Worm (Caenorhabditis elegans): ENCODE measurements around the gene C43C3.4.

The C43C3.4 gene

DNA sequence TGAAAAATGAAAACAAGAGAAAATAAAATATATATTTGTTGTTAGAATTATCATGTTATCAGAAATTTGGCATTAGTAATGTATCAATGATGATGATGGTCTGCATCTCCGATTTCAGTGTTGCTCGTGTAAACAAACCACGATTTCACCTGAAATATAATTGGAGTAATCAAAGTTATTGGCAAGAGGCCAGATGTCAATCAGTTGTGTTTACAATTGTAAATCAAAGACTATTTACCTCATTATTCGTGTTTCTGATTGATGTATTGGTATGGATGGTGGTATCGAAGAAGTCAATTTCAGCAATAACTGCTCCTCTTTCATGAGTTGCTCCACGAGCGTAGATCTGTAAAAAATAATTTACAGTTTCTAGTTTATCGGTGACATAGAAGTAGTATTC is 1.3 kb upstream of the C43C3.4 start:
- TF ChIP-seq unc-62 (GFP tag; optimal IDR thresholded peaks at IDR 0.05) = no peak

DNA sequence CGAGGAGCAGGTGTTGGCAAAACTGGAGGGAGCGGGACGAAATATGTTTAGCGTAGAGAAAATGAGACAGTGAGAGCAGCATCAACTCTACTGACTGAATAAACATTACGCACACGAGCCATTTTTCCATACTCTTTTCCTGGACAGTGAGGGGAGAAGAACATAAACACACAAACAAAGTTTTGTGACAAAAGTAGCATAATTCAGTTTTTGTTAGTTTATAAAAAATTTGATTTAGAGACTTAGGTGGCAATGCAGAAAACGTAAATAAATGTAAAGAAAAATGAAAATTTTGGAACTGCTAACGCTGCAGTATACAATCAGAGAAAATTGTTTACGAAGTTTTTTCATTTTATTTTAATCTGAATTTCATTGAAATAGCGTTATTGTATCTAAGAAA is 1.5 kb downstream of the C43C3.4 start:
- no peak for TF ChIP-seq unc-62 (GFP tag; optimal IDR thresholded peaks at IDR 0.05)

DNA sequence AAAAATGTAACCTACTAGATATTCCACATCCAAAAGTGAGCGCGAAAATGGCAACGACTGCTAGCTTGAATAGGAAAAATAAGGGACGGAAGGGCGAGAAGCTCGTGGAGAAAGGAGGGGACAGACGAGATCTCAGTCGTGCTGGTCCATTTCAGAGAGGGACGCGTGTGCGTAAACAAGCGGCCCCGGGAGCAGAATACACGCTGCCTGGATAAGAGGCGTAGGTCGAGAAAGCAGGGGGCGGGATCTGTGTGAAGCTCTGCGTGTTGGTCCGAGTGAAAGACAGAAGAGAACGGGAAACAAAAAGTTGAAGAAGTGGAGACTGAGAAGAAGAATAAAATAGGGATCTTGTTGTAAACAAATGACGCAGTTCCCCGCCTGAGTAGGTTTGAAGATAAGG is 6.1 kb downstream of the C43C3.4 start, which contains the start of gene T14B1.1:
Gene T14B1.1, minus strand, starts transcription at position 170 of the 400 bp plus-strand sequence.
- no peak for TF ChIP-seq unc-62 (GFP tag; optimal IDR thresholded peaks at IDR 0.05)

DNA sequence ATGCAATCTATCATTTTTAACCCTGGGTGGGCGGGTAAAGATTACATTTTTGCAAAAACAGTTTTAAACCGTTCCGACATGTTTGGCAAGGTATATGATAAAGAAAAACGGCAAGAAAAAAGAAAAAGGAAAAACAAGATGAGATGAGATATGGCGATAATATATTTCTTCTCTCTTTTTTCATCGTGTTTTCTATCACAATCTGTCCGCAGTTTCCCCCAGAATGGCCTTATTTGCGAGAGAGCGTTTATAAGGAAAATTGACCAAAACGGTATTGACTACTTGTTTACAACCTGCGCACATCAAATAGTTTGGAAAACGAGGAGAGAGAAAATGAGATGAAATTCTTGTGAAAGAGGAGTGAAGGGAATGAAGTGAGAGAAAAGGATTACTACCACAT is 7.3 kb downstream of the C43C3.4 start:
- TF ChIP-seq unc-62 (GFP tag; optimal IDR thresholded peaks at IDR 0.05) = no peak

DNA sequence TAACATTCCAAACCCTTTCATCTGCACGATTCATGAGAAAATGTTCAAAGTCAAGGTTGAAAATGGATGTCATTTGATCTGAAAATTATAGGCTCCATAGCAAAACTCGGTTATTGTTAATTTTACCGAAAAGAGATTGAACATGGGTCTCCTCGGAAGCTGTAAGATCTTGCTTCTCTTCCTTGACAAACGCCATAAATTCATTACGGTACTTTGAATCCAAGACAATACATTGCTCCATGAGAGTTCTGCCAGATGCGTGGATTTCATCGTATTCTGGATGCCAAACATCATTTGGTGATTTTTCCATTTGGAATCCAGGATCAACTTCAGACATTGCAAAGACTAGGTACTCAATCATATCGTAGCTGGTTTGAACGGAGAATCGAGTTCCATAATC is 8.8 kb downstream of the C43C3.4 start:
- no peak for TF ChIP-seq unc-62 (GFP tag; optimal IDR thresholded peaks at IDR 0.05)

DNA sequence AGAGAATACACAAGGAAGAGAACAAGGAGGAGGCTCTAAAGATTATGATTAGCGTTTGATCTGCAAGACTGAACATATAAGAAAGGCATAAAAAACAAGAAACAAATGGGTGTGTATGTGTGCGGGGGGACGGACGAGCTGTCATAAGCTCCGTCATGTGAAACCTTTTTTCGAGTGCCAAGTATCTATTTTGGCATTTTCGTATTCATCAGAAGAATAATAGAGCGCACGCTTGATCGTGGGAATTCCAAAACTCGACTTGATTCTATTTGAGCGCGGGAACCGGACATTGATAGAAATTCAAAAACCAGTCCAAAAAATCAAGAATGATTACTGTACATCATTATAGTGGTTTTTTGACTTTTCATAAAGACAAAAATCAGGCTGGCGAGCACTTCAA is 17.9 kb downstream of the C43C3.4 start:
- no peak for TF ChIP-seq unc-62 (GFP tag; optimal IDR thresholded peaks at IDR 0.05)

DNA sequence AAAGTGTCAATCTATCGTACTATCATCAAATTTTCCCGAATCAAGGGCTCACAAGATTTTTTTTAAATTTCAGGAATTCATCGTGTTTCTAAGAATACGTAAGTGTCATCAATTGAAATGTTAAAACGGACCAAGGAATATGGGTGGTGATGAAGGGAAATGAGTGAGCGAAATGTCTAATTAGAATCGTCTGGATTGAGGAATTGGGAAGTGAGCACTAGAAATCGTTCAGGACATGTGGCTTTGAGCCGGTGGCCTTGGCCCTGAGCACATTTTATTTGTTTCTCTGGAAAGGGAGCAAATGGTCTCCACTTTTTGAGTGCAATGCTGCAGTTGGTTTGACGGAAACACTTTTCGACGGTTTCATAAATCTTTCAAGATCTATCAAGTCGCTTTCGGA is 20.5 kb downstream of the C43C3.4 start:
- no peak for TF ChIP-seq unc-62 (GFP tag; optimal IDR thresholded peaks at IDR 0.05)

DNA sequence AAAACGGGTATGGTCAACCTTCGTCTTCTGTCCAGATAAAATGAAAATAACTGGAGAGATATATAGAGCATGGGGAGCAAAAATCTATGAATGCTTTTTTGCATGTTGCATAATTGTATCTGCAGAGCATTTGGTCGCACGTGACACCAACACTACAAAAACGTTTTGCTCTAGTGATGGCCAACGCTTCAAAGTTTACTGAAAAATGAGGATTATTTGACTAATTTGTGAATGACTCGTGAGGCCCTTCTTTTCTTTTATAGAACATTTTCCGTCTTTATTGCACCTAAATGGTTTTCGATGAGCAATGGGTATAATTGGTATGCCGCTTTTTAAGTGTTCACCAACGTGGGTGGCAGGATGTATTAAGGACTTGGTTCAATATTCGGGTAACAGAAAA is 21.2 kb downstream of the C43C3.4 start:
- no peak for TF ChIP-seq unc-62 (GFP tag; optimal IDR thresholded peaks at IDR 0.05)

DNA sequence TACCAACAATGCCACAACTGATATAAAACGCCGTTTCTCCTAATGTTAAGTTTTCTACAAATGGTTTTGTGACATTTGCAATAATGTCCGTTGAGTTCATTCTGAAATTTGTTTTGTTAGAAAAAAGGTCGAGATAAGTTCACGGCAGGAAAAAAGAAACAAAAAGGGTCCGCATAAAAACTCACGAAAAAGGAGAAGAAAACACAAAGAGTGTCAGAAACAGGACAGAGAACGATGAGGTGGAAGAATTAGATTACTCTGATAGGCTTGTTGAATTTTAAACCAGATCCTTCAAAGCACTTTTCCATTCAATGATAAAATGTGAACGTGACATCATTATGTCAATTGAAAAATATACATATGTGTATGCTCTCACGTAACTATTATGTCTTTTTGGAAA is 21.7 kb downstream of the C43C3.4 start, which contains the start of gene aex-2:
Gene aex-2, minus strand, starts transcription at position 101 of the 400 bp plus-strand sequence.
- no peak for TF ChIP-seq unc-62 (GFP tag; optimal IDR thresholded peaks at IDR 0.05)

DNA sequence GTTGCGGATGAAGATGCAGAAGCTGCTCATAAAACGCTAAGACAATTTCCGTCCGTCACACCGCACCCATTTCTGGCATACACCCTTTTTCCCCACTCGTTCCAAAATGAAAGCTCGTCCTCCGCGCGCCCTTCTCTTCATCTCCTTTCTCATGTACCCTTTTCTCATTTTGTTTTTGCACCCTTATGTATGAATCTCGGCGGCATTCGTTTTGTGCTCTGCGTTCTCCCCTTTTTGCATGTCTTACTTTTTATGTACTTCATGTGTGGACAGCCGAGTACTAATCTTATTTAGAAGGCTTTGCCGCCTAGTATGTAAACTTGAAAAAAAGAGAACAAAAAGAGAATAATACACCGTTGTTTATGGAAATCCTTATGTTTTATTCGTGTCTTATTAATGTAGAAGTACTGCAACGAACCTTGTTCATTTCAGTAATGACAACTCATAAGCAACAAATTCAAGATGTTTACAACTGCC is 26.6 kb downstream of the C43C3.4 start, which contains the start of gene F34H10.4:
Gene F34H10.4, plus strand, starts transcription at position 427 of the 477 bp plus-strand sequence.
- no peak for TF ChIP-seq unc-62 (GFP tag; optimal IDR thresholded peaks at IDR 0.05)

DNA sequence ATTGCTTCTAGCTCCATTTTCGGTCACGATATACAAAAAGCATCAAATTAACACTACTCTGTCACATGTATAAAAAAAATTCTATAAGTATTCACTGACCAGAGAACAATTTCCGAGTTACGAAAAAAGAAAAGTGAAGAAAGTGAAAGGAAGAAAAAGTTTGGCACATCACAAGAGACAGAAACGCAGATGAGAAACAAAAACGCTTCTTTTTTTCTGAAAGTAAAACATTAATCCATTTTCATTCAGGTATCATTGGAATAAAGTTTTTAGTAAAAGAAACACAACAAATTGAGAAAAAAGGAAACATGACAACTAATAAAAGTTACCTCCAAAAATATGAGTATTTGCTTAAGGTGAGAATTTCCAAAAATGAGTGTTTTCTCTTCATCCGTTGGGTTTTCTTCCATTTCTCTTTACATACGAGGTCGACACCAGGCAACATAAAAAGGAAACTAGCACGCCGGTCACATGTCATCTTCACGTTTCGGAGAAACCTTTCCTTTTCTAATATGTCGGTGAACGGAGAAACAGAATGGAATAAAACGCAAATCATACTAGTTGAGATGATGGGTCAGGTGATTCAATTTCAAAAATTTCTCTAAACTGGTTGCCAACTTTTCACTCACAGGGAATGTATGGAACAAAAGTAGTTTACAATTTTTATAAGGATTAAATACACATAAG is 31.8 kb downstream of the C43C3.4 start:
- no peak for TF ChIP-seq unc-62 (GFP tag; optimal IDR thresholded peaks at IDR 0.05)

DNA sequence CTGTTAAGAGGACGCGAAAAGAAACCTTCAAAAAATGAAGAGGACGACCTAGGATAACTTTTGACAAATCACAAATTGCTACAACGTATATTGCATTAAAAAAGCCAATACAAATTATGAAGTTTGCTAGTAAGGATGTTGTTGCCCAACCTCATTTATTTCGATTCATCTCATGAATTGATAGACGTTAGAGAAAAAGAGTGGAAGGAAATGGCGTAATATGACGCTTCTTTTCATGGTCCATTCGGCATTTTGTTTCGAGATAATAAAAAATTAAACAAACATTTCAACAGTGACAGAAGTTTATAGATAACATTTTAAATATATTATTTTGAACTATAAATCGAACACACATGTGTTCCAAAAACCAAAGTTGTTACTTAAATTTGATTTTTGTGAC is 33.8 kb downstream of the C43C3.4 start:
- TF ChIP-seq unc-62 (GFP tag; optimal IDR thresholded peaks at IDR 0.05) = no peak

DNA sequence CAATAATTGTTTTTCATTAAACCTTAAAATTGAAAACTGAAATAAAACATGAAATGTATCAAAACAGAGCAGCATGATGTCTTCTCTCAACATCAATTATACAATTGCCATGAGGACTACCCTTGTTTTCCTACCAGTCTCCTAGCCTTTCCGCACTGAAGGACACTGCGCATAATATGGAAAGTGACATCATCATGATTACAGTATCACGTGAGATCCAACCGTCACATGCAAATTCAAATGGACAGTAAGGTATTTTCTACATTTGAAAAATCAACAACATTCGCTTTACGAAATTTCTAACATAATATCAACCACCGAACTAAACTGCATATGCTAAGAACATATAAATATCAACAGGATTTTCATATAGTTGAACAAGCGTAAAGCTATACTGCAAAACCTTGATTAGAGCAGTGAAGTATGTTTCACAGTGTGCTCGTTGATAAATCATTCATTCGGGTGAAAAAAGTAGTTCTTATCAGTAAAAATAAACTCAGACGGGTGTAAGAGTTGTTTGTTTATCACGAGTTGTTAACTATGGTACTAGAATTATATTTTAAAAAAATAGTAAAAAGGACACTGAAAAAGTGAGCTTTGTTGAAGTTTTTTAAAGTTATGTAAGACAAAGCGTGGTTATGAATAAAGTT is 35.7 kb downstream of the C43C3.4 start:
- TF ChIP-seq unc-62 (GFP tag; optimal IDR thresholded peaks at IDR 0.05) = no peak

DNA sequence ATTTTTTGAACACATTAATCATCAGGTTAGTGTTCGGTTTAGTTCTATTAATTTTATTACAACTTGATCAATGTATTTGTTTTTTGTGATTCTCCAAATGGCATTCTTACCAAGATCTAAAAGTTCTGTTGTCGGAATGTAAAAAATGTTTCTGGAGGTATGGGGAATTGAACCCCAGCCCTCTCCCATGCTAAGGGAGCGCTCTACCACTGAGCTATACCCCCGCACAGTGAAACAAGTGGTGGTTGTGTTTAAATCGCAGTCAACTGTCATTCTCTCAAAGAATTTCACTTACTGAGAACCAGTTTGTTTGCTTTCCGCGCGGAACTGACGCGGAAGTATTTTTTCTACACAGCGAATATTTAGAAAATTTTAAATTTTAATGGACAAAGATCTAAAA is 37.0 kb downstream of the C43C3.4 start:
- no peak for TF ChIP-seq unc-62 (GFP tag; optimal IDR thresholded peaks at IDR 0.05)

DNA sequence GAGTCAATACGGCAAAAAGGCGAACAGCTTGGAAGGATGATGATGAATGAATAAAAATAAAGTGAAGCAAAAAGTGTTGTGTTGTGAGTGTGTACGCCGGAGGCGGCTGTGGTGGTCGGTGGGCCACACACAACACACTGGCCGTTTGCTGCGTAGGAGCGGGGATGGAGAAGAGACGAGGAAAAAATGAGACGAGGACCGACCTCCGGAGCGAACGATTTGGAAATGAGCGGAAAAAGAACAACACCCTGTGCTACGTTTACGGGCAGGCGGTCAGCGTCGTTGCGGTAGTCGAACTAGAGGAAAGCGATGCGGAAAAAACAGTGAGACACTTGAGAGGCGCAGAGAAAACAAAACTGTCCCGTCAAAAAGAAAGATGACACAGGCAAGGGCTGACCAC is 37.6 kb downstream of the C43C3.4 start:
- no peak for TF ChIP-seq unc-62 (GFP tag; optimal IDR thresholded peaks at IDR 0.05)

DNA sequence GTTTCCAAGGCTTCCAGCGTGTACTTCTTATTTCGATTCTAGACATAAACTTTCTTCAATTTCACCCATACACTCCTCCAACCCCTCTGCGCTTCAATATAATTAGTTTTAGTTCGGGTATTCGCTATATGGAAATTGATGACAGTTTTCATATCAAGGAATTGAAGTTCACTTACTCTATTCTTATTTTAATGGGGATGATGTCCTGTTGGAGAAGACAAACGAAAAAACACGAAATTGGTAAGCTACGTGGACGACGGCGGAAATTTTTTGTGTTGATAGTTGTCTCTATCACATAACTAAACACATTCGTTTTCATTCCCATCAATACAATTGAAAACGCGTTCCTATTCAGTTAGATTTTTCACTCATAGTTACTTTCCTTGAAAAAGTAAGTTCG is 39.3 kb downstream of the C43C3.4 start, which contains the start of gene F34H10.5:
Gene F34H10.5, plus strand, starts transcription at position 301 of the 400 bp plus-strand sequence.
- TF ChIP-seq unc-62 (GFP tag; optimal IDR thresholded peaks at IDR 0.05) = no peak

DNA sequence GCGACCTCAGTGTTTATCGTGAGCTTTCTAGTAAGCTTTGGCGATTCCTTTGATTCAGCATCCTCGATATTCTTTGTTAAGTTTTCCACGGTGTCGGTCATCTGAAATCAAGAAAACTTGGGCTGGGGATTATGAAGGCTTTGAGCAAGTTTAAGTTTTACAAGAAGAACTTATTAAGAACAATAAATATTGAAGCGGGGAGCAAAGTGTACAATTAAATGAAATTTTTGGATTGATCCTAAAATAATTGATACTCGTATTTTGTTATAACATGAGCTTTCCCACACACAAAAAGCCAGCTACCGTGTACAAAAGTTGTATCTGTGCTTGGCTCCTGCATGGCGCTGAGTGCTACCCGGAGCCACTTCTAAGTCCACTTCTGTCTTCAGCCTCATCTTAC is 39.8 kb downstream of the C43C3.4 start, which contains the start of gene F34H10.3:
Gene F34H10.3, minus strand, starts transcription at position 101 of the 400 bp plus-strand sequence.
- TF ChIP-seq unc-62 (GFP tag; optimal IDR thresholded peaks at IDR 0.05) = no peak

Measured in whole organism, dauer.